Fruit fly (Drosophila melanogaster): ENCODE data around the gene Grip.

The Grip gene

dm6 chrX:6000747-6001426, 34.8 kb downstream of the Grip start, which contains the start of gene CG4766 (continued):
- TF ChIP-seq repo (GFP tag; optimal IDR thresholded peaks at IDR 0.05): peak; percentile 62
- peak; percentile 52 for TF ChIP-seq CG13123 (GFP tag; optimal IDR thresholded peaks at IDR 0.05)
- TF ChIP-seq D19B (GFP tag; optimal IDR thresholded peaks at IDR 0.05): no peak
- TF ChIP-seq CG6254 (GFP tag; optimal IDR thresholded peaks at IDR 0.05): peak; percentile 84
- TF ChIP-seq NC2β (GFP tag; optimal IDR thresholded peaks at IDR 0.05): peak; percentile 87
- peak; percentile 62 for TF ChIP-seq btn (GFP tag; optimal IDR thresholded peaks at IDR 0.05)
- peak; percentile 59 for TF ChIP-seq CG7271 (tag; optimal IDR thresholded peaks at IDR 0.05)
- no peak for TF ChIP-seq inv (GFP tag; IDR thresholded peaks at IDR 0.05; ENCODE audit: partially characterized antibody)
- no peak for TF ChIP-seq sr (GFP tag; IDR thresholded peaks at IDR 0.05)
- peak; percentile 70 for TF ChIP-seq BtbVII (GFP tag; optimal IDR thresholded peaks at IDR 0.05)
- TF ChIP-seq CG1024 (GFP tag; IDR thresholded peaks at IDR 0.05): no peak
- peak; percentile 70 for TF ChIP-seq CG3281 (GFP tag; optimal IDR thresholded peaks at IDR 0.05)
- TF ChIP-seq shn (GFP tag; optimal IDR thresholded peaks at IDR 0.05): peak; percentile 83
- no peak; the same call in 2 of the 3 replicates for TF ChIP-seq CG11456 (GFP tag; IDR thresholded peaks at IDR 0.05)
- no peak for TF ChIP-seq yki (optimal IDR thresholded peaks at IDR 0.05)
- TF ChIP-seq luna (GFP tag; optimal IDR thresholded peaks at IDR 0.05): no peak
- TF ChIP-seq Fer3 (tag; optimal IDR thresholded peaks at IDR 0.05): peak; percentile 72
- TF ChIP-seq Dref (GFP tag; IDR thresholded peaks at IDR 0.05): no peak
- peak; percentile 86 for TF ChIP-seq CG4404 (GFP tag; IDR thresholded peaks at IDR 0.05)
- TF ChIP-seq BEAF-32 (GFP tag; optimal IDR thresholded peaks at IDR 0.05): peak; percentile 3
- no peak for TF ChIP-seq ftz-f1 (GFP tag; optimal IDR thresholded peaks at IDR 0.05)
- peak; percentile 63; the same call in 2 of the 3 replicates for TF ChIP-seq Dbx (GFP tag; IDR thresholded peaks at IDR 0.05)
- peak; percentile 57 for TF ChIP-seq CG11398 (GFP tag; optimal IDR thresholded peaks at IDR 0.05)
- peak; percentile 79 for TF ChIP-seq CG13624 (GFP tag; optimal IDR thresholded peaks at IDR 0.05)
- no peak for TF ChIP-seq toy (GFP tag; IDR thresholded peaks at IDR 0.05)
- peak; percentile 48; the same call in 3 of the 4 replicates for TF ChIP-seq Gug (GFP tag; IDR thresholded peaks at IDR 0.05)
- TF ChIP-seq CG4424 (GFP tag; optimal IDR thresholded peaks at IDR 0.05): peak; percentile 90
- TF ChIP-seq sug (tag; optimal IDR thresholded peaks at IDR 0.05): peak; percentile 68
- no peak for TF ChIP-seq CG6791 (GFP tag; IDR thresholded peaks at IDR 0.05; ENCODE audit: partially characterized antibody)
- TF ChIP-seq Side (GFP tag; optimal IDR thresholded peaks at IDR 0.05): peak; percentile 84
- peak in 1 of 3 experiments; percentile 48 for TF ChIP-seq Stat92E (GFP tag; optimal IDR thresholded peaks at IDR 0.05)
- peak; percentile 75 for TF ChIP-seq CG18619 (GFP tag; optimal IDR thresholded peaks at IDR 0.05)
- peak; percentile 53 for TF ChIP-seq pb (GFP tag; optimal IDR thresholded peaks at IDR 0.05)
- peak; percentile 92 for TF ChIP-seq CG9727 (GFP tag; optimal IDR thresholded peaks at IDR 0.05)
- TF ChIP-seq CG8478 (optimal IDR thresholded peaks at IDR 0.05): no peak
- TF ChIP-seq sob (GFP tag; IDR thresholded peaks at IDR 0.05): peak; percentile 62
- TF ChIP-seq CG32532 (GFP tag; IDR thresholded peaks at IDR 0.05): peak; percentile 44; the same call in 1 of the 2 replicates
- TF ChIP-seq so (GFP tag; IDR thresholded peaks at IDR 0.05): peak; percentile 80; the same call in 1 of the 3 replicates
- TF ChIP-seq Hmr (GFP tag; optimal IDR thresholded peaks at IDR 0.05): peak; percentile 79
- TF ChIP-seq Hand (GFP tag; optimal IDR thresholded peaks at IDR 0.05): peak; percentile 70
- TF ChIP-seq CG12769 (tag; optimal IDR thresholded peaks at IDR 0.05): peak; percentile 64
- TF ChIP-seq CG31224 (GFP tag; IDR thresholded peaks at IDR 0.05): peak; percentile 40; the same call in 1 of the 2 replicates
- TF ChIP-seq CG6854 (GFP tag; optimal IDR thresholded peaks at IDR 0.05): peak; percentile 49
- TF ChIP-seq bab2 (GFP tag; optimal IDR thresholded peaks at IDR 0.05): peak; percentile 82
- peak in 1 of 2 experiments; percentile 40 for TF ChIP-seq crp (GFP tag; optimal IDR thresholded peaks at IDR 0.05)
- peak; percentile 87 for TF ChIP-seq az2 (GFP tag; optimal IDR thresholded peaks at IDR 0.05)
- peak; percentile 92 for TF ChIP-seq dmrt99B (tag; optimal IDR thresholded peaks at IDR 0.05)
- TF ChIP-seq tll (GFP tag; optimal IDR thresholded peaks at IDR 0.05): peak in 1 of 2 experiments; percentile 47
- TF ChIP-seq fd102C (GFP tag; optimal IDR thresholded peaks at IDR 0.05): peak; percentile 70
- peak; percentile 87 for TF ChIP-seq CG32767 (GFP tag; IDR thresholded peaks at IDR 0.05)
